Worm (Caenorhabditis elegans): Measurements from ENCODE around the gene col-99.
"Not testable (repeated sequence)": the region's sequence is repeated elsewhere in the genome, so short reads cannot be mapped to it uniquely, and the experiment has no call there.

The col-99 gene

ce11 chrIV:121607-122006 is 26.1 kb downstream of the col-99 start, which contains the start of gene tut-1:
tut-1 (minus strand) TSS chrIV:121707.
- TF ChIP-seq sox-4 (tag; optimal IDR thresholded peaks at IDR 0.05) (no peak), ceh-18 (tag; optimal IDR thresholded peaks at IDR 0.05) (no peak), tbx-2 (tag; optimal IDR thresholded peaks at IDR 0.05) (no peak), dmd-4 (tag; optimal IDR thresholded peaks at IDR 0.05; ENCODE audit: borderline replicate concordance) (no peak), C08G9.2 (tag; optimal IDR thresholded peaks at IDR 0.05) (no peak), ceh-24 (tag; optimal IDR thresholded peaks at IDR 0.05) (no peak), hlh-8 (tag; optimal IDR thresholded peaks at IDR 0.05) (no peak), eyg-1 (tag; optimal IDR thresholded peaks at IDR 0.05) (no peak), odd-2 (tag; optimal IDR thresholded peaks at IDR 0.05) (no peak), unc-42 (tag; optimal IDR thresholded peaks at IDR 0.05) (no peak), syd-9 (tag; optimal IDR thresholded peaks at IDR 0.05) (no peak), zip-5 (tag; optimal IDR thresholded peaks at IDR 0.05) (no peak), ceh-31 (tag; optimal IDR thresholded peaks at IDR 0.05) (no peak), tbx-7 (tag; optimal IDR thresholded peaks at IDR 0.05) (no peak), lim-6 (tag; optimal IDR thresholded peaks at IDR 0.05) (no peak), nhr-232 (tag; optimal IDR thresholded peaks at IDR 0.05) (no peak), ceh-34 (tag; optimal IDR thresholded peaks at IDR 0.05) (no peak), hlh-6 (tag; optimal IDR thresholded peaks at IDR 0.05) (no peak), ttx-3 (tag; optimal IDR thresholded peaks at IDR 0.05) (no peak)

- TF ChIP-seq K09A11.1 (tag; optimal IDR thresholded peaks at IDR 0.05; ENCODE audit: insufficient read depth) (no peak), fkh-10 (GFP tag; optimal IDR thresholded peaks at IDR 0.05) (no peak), ceh-19 (GFP tag; optimal IDR thresholded peaks at IDR 0.05) (no peak), ceh-48 (tag; optimal IDR thresholded peaks at IDR 0.05) (no peak), F13H6.1 (tag; optimal IDR thresholded peaks at IDR 0.05) (no peak)
Measured at ce11 chrIV:119792-120191, 27.9 kb downstream of the col-99 start.

ce11 chrIV:118786-119185 is 28.9 kb downstream of the col-99 start:
- TF ChIP-seq syd-9 (tag; optimal IDR thresholded peaks at IDR 0.05), result no peak
- TF ChIP-seq zip-5 (tag; optimal IDR thresholded peaks at IDR 0.05), result no peak
- TF ChIP-seq Y22D7AL.16 (tag; optimal IDR thresholded peaks at IDR 0.05), result no peak
- no peak for TF ChIP-seq K02D7.2 (tag; optimal IDR thresholded peaks at IDR 0.05)
- no peak for TF ChIP-seq sdc-2 (tag; optimal IDR thresholded peaks at IDR 0.05)
- no peak for TF ChIP-seq pat-9 (tag; optimal IDR thresholded peaks at IDR 0.05)
- no peak for TF ChIP-seq pax-1 (tag; optimal IDR thresholded peaks at IDR 0.05)
- TF ChIP-seq ceh-19 (GFP tag; optimal IDR thresholded peaks at IDR 0.05), result no peak
- no peak for TF ChIP-seq sox-4 (tag; optimal IDR thresholded peaks at IDR 0.05)
- TF ChIP-seq rnt-1 (tag; optimal IDR thresholded peaks at IDR 0.05), result no peak
- TF ChIP-seq ceh-24 (tag; optimal IDR thresholded peaks at IDR 0.05), result no peak
- no peak for TF ChIP-seq ceh-18 (tag; optimal IDR thresholded peaks at IDR 0.05)
- TF ChIP-seq pha-2 (tag; optimal IDR thresholded peaks at IDR 0.05), result no peak
- TF ChIP-seq ceh-6 (GFP tag; optimal IDR thresholded peaks at IDR 0.05), result no peak

- TF ChIP-seq che-1, ceh-18, unc-42 (tag; optimal IDR thresholded peaks at IDR 0.05): not testable (repeated sequence)
Measured at ce11 chrIV:111377-111776, 36.3 kb downstream of the col-99 start, which contains the start of gene F29C4.4. F29C4.4 (plus strand) TSS chrIV:111677.

- TF ChIP-seq ceh-48 (tag; optimal IDR thresholded peaks at IDR 0.05) (no peak), fkh-10 (GFP tag; optimal IDR thresholded peaks at IDR 0.05) (no peak), unc-42 (tag; optimal IDR thresholded peaks at IDR 0.05) (no peak), unc-3 (GFP tag; conservative IDR thresholded peaks at IDR 0.05) (no peak), unc-3 (tag; optimal IDR thresholded peaks at IDR 0.05) (no peak), K02D7.2 (tag; optimal IDR thresholded peaks at IDR 0.05) (no peak), ceh-9 (tag; optimal IDR thresholded peaks at IDR 0.05) (no peak), hlh-6 (tag; optimal IDR thresholded peaks at IDR 0.05) (no peak), tbx-2 (tag; optimal IDR thresholded peaks at IDR 0.05) (no peak), ceh-22 (tag; optimal IDR thresholded peaks at IDR 0.05) (no peak), hlh-13 (GFP tag; optimal IDR thresholded peaks at IDR 0.05) (no peak), sdc-2 (tag; optimal IDR thresholded peaks at IDR 0.05) (no peak), elt-2 (tag; optimal IDR thresholded peaks at IDR 0.05) (no peak), dmd-4 (tag; optimal IDR thresholded peaks at IDR 0.05; ENCODE audit: borderline replicate concordance) (no peak), pqm-1 (tag; optimal IDR thresholded peaks at IDR 0.05) (no peak), odd-2 (tag; optimal IDR thresholded peaks at IDR 0.05) (no peak), pag-3 (tag; optimal IDR thresholded peaks at IDR 0.05; ENCODE audit: borderline replicate concordance) (no peak), dve-1 (tag; optimal IDR thresholded peaks at IDR 0.05) (no peak), ceh-34 (tag; optimal IDR thresholded peaks at IDR 0.05) (no peak), ztf-16 (tag; optimal IDR thresholded peaks at IDR 0.05) (no peak)
Measured at ce11 chrIV:109307-109706, 38.4 kb downstream of the col-99 start, which contains the start of gene B0545.4. B0545.4 (minus strand) TSS chrIV:109407.
